Worm (Caenorhabditis elegans) whole organism, midembryonic: ENCODE results near the gene Y51A2B.6.

Experiments
- T22C8.4 ChIP-seq: fragments of 200-800 bp; sonication (Bioruptor generic); IDR thresholded peaks from 2 replicates; pipeline ENCODE4 v1.3.6; 2022; ENCODE audit warnings: missing genetic modification characterization, missing compliant biosample characterization
- cog-1 ChIP-seq: sonication (generic microtip); optimal IDR thresholded peaks from 2 replicates; lab custom pipeline; 2016; ENCODE audit warnings: missing genetic modification characterization, missing compliant biosample characterization
- flt-1 ChIP-seq: fragments of 200-800 bp; sonication (Bioruptor generic); IDR thresholded peaks from 2 replicates; pipeline ENCODE4 v1.3.6; 2022; ENCODE audit warnings: missing genetic modification characterization, missing compliant biosample characterization
- klf-2 ChIP-seq: fragments of 200-800 bp; sonication (Bioruptor generic); conservative IDR thresholded peaks from 2 replicates; pipeline ENCODE4 v1.3.6; 2022; ENCODE audit warnings: missing genetic modification reagents, missing genetic modification characterization, missing compliant biosample characterization
- med-1 ChIP-seq: sonication (generic microtip); optimal IDR thresholded peaks from 2 replicates; lab custom pipeline; 2017; ENCODE audit warnings: missing genetic modification characterization, mild to moderate bottlenecking, missing compliant biosample characterization, antibody characterized with exemption, missing genetic modification reagents; ENCODE audit not compliant: insufficient read depth
- ref-1 ChIP-seq: fragments of 200-800 bp; sonication (Bioruptor generic); conservative IDR thresholded peaks from 2 replicates; pipeline ENCODE4 v1.3.6; 2022; ENCODE audit warnings: missing genetic modification reagents, missing genetic modification characterization, missing compliant biosample characterization
- tab-1 ChIP-seq: fragments of 200-800 bp; sonication (Bioruptor generic); IDR thresholded peaks from 2 replicates; pipeline ENCODE4 v1.3.6; 2022; ENCODE audit warnings: missing genetic modification characterization, missing compliant biosample characterization
- ztf-23 ChIP-seq: fragments of 200-800 bp; sonication (Bioruptor generic); IDR thresholded peaks from 2 replicates; pipeline ENCODE4 v1.3.6; 2022; ENCODE audit warnings: missing genetic modification reagents, missing genetic modification characterization, missing compliant biosample characterization
- ztf-29 ChIP-seq: fragments of 200-800 bp; sonication (Bioruptor generic); IDR thresholded peaks from 2 replicates; pipeline ENCODE4 v1.3.6; 2022; ENCODE audit warnings: missing genetic modification reagents, missing genetic modification characterization, missing compliant biosample characterization

The Y51A2B.6 gene

DNA sequence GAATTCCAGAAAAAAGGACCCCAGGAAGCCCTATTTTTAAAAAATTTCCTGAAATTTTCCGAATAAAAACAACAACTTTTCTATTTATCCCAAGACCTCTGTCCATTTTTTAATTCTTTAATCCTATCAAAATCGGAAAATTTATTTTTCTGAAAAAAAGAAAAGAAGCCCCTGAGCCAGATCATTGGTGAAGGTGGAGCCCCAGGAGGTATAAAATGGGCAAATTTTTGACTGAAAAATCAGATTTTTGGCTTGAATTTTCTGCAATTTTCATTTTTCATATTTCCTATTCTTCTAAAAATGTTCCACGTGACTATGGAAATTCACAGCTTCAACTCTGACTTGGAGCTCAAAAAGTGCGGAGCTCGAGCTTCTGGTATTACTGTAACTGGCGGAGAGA is 15.3 kb downstream of the Y51A2B.6 start, which contains the start of gene Y51A2B.8:
Gene Y51A2B.8 (plus strand): TSS at position 301 of the 400 bp plus-strand sequence.
- no peak for TF ChIP-seq tab-1 (GFP tag; lab: Robert Waterston, UW)
- no peak for TF ChIP-seq flt-1 (GFP tag; lab: Robert Waterston, UW)

DNA sequence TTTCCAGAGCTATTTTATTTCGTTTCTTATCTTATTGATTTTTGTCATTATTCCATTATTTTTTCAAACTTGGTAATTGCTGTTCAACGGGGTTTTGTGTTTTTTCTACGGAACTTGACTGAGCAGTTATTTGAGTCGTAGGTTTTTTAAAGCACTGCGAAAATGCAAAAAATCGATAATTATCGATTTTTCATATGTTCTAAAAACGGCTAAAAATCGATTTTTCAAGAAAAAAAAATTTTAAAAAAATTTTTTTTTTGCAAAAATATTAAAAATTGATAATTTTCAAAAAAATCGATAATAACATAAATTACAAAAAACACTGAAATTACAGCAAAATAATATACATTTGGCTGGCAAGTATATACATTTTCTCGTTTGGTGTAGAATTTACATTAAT is 18.6 kb downstream of the Y51A2B.6 start:
- no peak for TF ChIP-seq ref-1 (GFP tag; lab: Robert Waterston, UW)
- peak; percentile 79 for TF ChIP-seq T22C8.4 (GFP tag; lab: Robert Waterston, UW)

DNA sequence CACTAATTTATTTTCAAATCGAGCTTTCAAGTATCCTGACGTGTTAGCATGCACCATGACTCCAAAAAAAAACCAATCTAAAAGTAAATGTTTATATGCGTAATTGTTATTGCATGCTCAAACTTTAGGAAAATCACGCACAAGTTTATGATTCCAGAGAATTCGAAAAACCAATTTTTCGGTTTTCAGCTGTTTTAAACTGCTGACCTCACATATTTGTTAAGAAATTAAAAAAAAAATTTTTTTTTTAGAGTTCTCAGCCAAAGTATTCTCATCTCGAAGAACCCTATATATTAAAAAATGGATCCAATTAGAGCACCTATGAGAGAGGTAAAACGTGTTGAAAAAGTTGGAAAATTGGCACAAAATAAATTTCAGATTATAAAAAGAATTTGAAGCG is 19.9 kb downstream of the Y51A2B.6 start, which contains the start of gene Y51A2B.2:
Gene Y51A2B.2 (plus strand): TSS at position 301 of the 400 bp plus-strand sequence.
- no peak for TF ChIP-seq T22C8.4 (GFP tag; lab: Robert Waterston, UW)
- TF ChIP-seq ztf-23 (GFP tag; lab: Robert Waterston, UW), result no peak
- TF ChIP-seq tab-1 (GFP tag; lab: Robert Waterston, UW), result no peak
- TF ChIP-seq flt-1 (GFP tag; lab: Robert Waterston, UW), result no peak
- TF ChIP-seq klf-2 (GFP tag; lab: Robert Waterston, UW), result no peak
- TF ChIP-seq med-1, result no peak
- no peak for TF ChIP-seq ref-1 (GFP tag; lab: Robert Waterston, UW)
- TF ChIP-seq cog-1 (tag; lab: Kevin White, UChicago), result no peak
- no peak for TF ChIP-seq ztf-29 (GFP tag; lab: Robert Waterston, UW)

DNA sequence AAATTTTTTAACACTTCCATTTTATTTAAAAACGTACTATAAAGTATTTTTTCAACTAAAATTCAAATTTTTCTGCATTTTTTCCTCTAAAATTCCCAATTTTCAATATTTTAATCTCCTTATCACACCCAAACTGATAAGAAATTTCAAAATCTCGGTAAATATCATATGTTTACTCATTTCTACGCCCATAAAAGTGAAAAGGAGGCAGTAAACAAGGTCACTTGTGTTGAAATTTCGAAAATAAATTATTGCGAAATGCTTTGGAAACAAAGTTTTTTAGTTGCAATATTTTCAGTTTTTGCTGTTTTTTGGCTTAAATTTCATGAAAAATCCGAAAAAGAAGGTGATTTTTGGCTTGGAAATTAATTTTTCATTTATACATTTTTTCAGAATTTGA is 22.5 kb downstream of the Y51A2B.6 start, which contains the start of gene C08E8.4:
Gene C08E8.4 (plus strand): TSS at position 268 of the 400 bp plus-strand sequence.
- TF ChIP-seq ref-1 (GFP tag; lab: Robert Waterston, UW), result no peak
- no peak for TF ChIP-seq med-1
- no peak for TF ChIP-seq T22C8.4 (GFP tag; lab: Robert Waterston, UW)
- TF ChIP-seq ztf-23 (GFP tag; lab: Robert Waterston, UW), result no peak
- TF ChIP-seq tab-1 (GFP tag; lab: Robert Waterston, UW), result no peak
- TF ChIP-seq cog-1 (tag; lab: Kevin White, UChicago), result no peak
- no peak for TF ChIP-seq klf-2 (GFP tag; lab: Robert Waterston, UW)
- no peak for TF ChIP-seq ztf-29 (GFP tag; lab: Robert Waterston, UW)
- TF ChIP-seq flt-1 (GFP tag; lab: Robert Waterston, UW), result no peak

DNA sequence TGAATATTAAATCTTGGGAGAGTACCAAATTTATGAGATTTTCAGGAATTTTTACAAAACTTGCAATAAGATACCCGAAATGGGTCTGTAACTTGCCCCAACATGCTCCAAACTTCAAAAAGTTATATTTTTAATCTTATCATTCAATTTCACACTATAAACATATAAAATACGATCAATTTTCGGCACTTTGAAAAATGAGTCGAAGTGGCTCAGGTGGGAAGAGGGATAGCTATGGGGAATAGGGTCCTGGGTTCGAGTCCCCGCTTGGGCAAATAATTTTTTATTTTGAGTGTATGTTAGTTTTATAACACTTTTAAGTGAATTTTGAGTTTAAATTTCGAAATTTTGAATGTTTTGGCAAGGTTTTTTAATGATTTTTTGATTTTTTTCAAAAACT is 23.1 kb downstream of the Y51A2B.6 start:
- TF ChIP-seq cog-1 (tag; lab: Kevin White, UChicago) (no peak), ztf-29 (GFP tag; lab: Robert Waterston, UW) (no peak), flt-1 (GFP tag; lab: Robert Waterston, UW) (no peak), ref-1 (GFP tag; lab: Robert Waterston, UW) (no peak), tab-1 (GFP tag; lab: Robert Waterston, UW) (no peak), ztf-23 (GFP tag; lab: Robert Waterston, UW) (no peak), T22C8.4 (GFP tag; lab: Robert Waterston, UW) (no peak), klf-2 (GFP tag; lab: Robert Waterston, UW) (no peak), med-1 (no peak)

DNA sequence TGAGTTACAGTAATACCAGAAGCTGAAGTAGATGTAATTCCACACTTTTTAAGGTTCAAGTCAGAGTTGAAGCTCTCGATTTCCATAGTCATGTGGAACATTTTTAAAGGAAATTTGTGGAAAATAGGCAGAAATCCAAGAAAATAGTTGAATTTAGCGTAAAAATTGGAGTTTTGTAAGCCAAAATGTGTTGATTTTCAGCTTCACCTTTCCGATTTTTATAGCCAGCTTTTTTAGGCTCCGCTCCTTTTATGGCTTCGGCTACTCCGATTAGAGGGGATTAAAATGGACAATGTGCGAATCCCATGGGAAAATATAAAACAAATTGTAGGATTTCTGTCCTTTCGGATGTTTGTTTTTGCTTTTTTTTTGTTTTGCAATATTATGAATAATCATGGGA is 25.8 kb downstream of the Y51A2B.6 start, which contains the start of gene C08E8.6:
Gene C08E8.6 (minus strand): TSS at position 101 of the 400 bp plus-strand sequence.
- TF ChIP-seq cog-1 (tag; lab: Kevin White, UChicago) (no peak), ztf-29 (GFP tag; lab: Robert Waterston, UW) (no peak), klf-2 (GFP tag; lab: Robert Waterston, UW) (no peak), flt-1 (GFP tag; lab: Robert Waterston, UW) (no peak), med-1 (no peak), T22C8.4 (GFP tag; lab: Robert Waterston, UW) (no peak), ztf-23 (GFP tag; lab: Robert Waterston, UW) (no peak), tab-1 (GFP tag; lab: Robert Waterston, UW) (no peak), ref-1 (GFP tag; lab: Robert Waterston, UW) (no peak)

DNA sequence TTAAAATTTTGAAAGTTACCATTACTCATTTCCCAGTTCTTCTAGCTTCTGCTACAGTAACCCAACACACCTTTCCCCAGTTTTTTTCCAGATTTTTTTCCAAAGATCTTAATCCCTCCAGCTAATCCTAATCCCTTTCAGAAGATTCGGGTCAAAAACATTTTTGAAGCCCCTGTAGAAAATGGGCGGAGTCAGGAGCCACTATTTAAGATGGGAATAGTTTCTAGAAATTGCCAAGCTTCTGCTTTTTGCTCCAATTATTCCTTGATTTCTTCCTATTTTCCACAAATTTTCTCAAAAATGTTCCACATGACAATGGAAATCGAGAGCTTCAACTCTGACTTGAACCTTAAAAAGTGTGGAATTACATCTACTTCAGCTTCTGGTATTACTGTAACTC is 29.5 kb downstream of the Y51A2B.6 start, which contains the start of gene C08E8.9:
Gene C08E8.9 (plus strand): TSS at position 301 of the 400 bp plus-strand sequence.
- TF ChIP-seq ztf-29 (GFP tag; lab: Robert Waterston, UW), result no peak
- no peak for TF ChIP-seq flt-1 (GFP tag; lab: Robert Waterston, UW)
- no peak for TF ChIP-seq klf-2 (GFP tag; lab: Robert Waterston, UW)
- no peak for TF ChIP-seq ref-1 (GFP tag; lab: Robert Waterston, UW)

DNA sequence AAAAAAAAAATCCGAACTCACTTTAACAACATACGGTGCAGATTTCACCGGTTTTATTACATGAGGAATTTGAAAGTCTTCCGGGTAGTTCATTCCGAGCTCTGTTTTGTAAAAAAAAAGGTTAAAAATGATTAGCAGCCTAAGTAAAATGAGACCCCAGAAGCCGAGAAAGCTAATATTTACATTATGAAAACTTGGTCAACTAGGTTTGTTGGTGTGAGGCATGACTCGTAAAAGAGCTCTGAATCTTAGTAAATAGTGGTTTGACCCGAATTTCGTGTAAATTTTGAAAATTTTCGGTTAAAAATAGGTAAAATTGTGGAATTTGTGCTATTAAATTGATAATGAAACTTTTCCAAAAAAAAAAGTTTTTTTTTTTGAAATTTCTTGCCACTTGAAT is 31.7 kb downstream of the Y51A2B.6 start, which contains the start of gene C08E8.1:
Gene C08E8.1 (minus strand): TSS at position 101 of the 400 bp plus-strand sequence.
- no peak for TF ChIP-seq ztf-29 (GFP tag; lab: Robert Waterston, UW)
- no peak for TF ChIP-seq ref-1 (GFP tag; lab: Robert Waterston, UW)
- no peak for TF ChIP-seq ztf-23 (GFP tag; lab: Robert Waterston, UW)
- TF ChIP-seq klf-2 (GFP tag; lab: Robert Waterston, UW), result no peak
- TF ChIP-seq T22C8.4 (GFP tag; lab: Robert Waterston, UW), result no peak
- no peak for TF ChIP-seq cog-1 (tag; lab: Kevin White, UChicago)
- no peak for TF ChIP-seq tab-1 (GFP tag; lab: Robert Waterston, UW)
- TF ChIP-seq med-1, result no peak
- no peak for TF ChIP-seq flt-1 (GFP tag; lab: Robert Waterston, UW)

DNA sequence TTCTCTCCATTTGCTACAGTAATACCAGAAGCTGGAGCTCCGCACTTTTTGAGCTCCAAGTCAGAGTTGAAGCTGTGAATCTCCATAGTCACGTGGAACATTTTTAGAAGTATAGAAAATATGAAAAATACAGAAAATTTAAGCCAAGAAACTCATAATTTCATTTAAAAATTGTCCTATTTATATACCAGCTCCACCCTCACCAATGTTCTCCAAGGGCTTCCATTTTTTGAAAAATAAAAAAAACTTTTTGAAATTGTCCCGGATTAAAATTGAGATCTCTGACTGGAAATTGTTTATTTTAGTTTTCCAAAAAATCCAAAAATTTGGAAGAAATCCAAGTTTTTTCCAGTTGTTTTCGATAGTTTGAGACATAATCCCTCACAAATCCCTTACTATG is 34.2 kb downstream of the Y51A2B.6 start, which contains the start of gene C08E8.5:
Gene C08E8.5 (minus strand): TSS at position 101 of the 400 bp plus-strand sequence.
- TF ChIP-seq cog-1 (tag; lab: Kevin White, UChicago), result no peak
- no peak for TF ChIP-seq T22C8.4 (GFP tag; lab: Robert Waterston, UW)
- no peak for TF ChIP-seq flt-1 (GFP tag; lab: Robert Waterston, UW)
- TF ChIP-seq ztf-29 (GFP tag; lab: Robert Waterston, UW), result no peak
- no peak for TF ChIP-seq klf-2 (GFP tag; lab: Robert Waterston, UW)
- no peak for TF ChIP-seq tab-1 (GFP tag; lab: Robert Waterston, UW)
- no peak for TF ChIP-seq ztf-23 (GFP tag; lab: Robert Waterston, UW)

DNA sequence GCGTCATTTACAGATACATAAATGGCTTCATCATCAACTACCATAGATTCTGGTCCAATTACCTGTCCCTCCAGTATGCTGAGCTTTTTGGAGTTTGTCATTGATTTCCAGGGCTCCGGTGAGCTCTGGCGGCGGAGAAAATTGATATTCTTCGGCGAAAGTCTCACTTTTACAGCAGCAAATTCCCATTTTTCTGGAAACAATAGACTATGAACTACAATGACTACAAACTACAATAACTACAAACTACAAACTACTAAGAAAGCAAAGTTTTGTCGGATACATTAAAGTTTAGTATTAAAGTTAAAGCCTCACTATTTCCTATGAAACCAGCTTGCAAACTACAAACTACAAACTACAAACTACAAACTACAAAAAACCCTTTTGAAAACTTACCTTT is 38.4 kb downstream of the Y51A2B.6 start, which contains the start of gene C08E8.2:
Gene C08E8.2 (minus strand): TSS at position 101 of the 400 bp plus-strand sequence.
- TF ChIP-seq T22C8.4 (GFP tag; lab: Robert Waterston, UW) (no peak), ztf-29 (GFP tag; lab: Robert Waterston, UW) (no peak), ztf-23 (GFP tag; lab: Robert Waterston, UW) (no peak), flt-1 (GFP tag; lab: Robert Waterston, UW) (no peak), tab-1 (GFP tag; lab: Robert Waterston, UW) (no peak), ref-1 (GFP tag; lab: Robert Waterston, UW) (no peak), med-1 (no peak), klf-2 (GFP tag; lab: Robert Waterston, UW) (no peak), cog-1 (tag; lab: Kevin White, UChicago) (no peak)
